Fruit fly (Drosophila melanogaster): ENCODE results near the gene CG8086.

The CG8086 gene

DNA sequence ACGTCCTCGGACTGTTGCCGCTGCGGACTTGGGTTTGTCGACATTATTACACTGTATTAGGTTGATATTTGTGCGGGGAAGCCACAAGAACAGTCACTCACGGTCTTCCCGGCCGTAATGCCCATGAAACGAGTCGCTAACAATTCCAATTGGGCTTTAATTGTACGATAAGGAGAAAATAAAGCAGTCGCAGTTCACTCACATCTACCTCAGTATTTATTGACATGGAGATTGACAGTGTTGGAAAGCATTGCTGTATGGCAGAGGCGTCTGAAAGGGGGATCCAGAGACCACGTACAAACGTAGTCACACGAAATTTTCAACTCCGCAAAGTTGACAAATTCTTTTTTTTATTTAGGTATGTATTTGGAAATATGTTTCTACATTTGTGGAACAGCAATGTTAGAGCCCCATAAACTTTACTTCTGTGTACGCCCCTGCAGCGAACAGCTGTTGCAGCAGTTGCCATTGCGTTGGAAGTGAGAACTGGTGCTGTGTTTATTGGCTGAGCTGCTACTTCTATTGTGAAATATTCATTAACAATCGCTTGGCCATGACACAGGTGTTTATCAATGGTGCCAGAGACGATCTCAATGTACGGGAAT is 44.5 kb downstream of the CG8086 start, which contains the start of the genes CG8372 and CG8360 (continued):
- TF ChIP-seq H2.0 (GFP tag; IDR thresholded peaks at IDR 0.05) (peak; percentile 99), CG3407 (GFP tag; optimal IDR thresholded peaks at IDR 0.05) (peak; percentile 97), CG8281 (tag; optimal IDR thresholded peaks at IDR 0.05) (peak; percentile 91), Hsf (GFP tag; optimal IDR thresholded peaks at IDR 0.05) (peak; percentile 99), CG2678 (tag; optimal IDR thresholded peaks at IDR 0.05) (peak; percentile 99), fu2 (GFP tag; optimal IDR thresholded peaks at IDR 0.05) (peak; percentile 99), bbx (GFP tag; IDR thresholded peaks at IDR 0.05; ENCODE audit: partially characterized antibody) (no peak), bcd (GFP tag; optimal IDR thresholded peaks at IDR 0.05) (peak; percentile 99), Spps (tag; optimal IDR thresholded peaks at IDR 0.05) (peak; percentile 97), CG30403 (GFP tag; optimal IDR thresholded peaks at IDR 0.05) (peak; percentile 99), Ssrp (tag; optimal IDR thresholded peaks at IDR 0.05) (peak; percentile 98), CG13287 (GFP tag; IDR thresholded peaks at IDR 0.05; ENCODE audit: partially characterized antibody) (peak; percentile 75), Lim3 (GFP tag; IDR thresholded peaks at IDR 0.05) (peak; percentile 97), CG11723 (GFP tag; optimal IDR thresholded peaks at IDR 0.05) (peak; percentile 99), CG10543 (GFP tag; optimal IDR thresholded peaks at IDR 0.05) (peak; percentile 98), Hr78 (GFP tag; optimal IDR thresholded peaks at IDR 0.05) (peak in 1 of 2 experiments; percentile 89), Nf-YA (GFP tag; IDR thresholded peaks at IDR 0.05) (peak; percentile 97), CG12236 (GFP tag; optimal IDR thresholded peaks at IDR 0.05) (peak; percentile 99), Dbx (GFP tag; IDR thresholded peaks at IDR 0.05) (peak; percentile 98), emc (GFP tag; optimal IDR thresholded peaks at IDR 0.05) (peak; percentile 98), pnt (GFP tag; optimal IDR thresholded peaks at IDR 0.05) (peak; percentile 99), knrl (GFP tag; IDR thresholded peaks at IDR 0.05; ENCODE audit: partially characterized antibody) (peak; percentile 57; the same call in 2 of the 3 replicates), CG10209 (GFP tag; optimal IDR thresholded peaks at IDR 0.05) (peak; percentile 98), Hmx (GFP tag; optimal IDR thresholded peaks at IDR 0.05) (peak; percentile 97), Rx (GFP tag; IDR thresholded peaks at IDR 0.05) (peak; percentile 99), Six4 (GFP tag; optimal IDR thresholded peaks at IDR 0.05) (peak; percentile 99), CG15073 (GFP tag; optimal IDR thresholded peaks at IDR 0.05) (peak; percentile 92), CG12744 (GFP tag; optimal IDR thresholded peaks at IDR 0.05) (peak; percentile 97), crp (GFP tag; optimal IDR thresholded peaks at IDR 0.05) (peak; percentile 90 to 95), onecut (GFP tag; IDR thresholded peaks at IDR 0.05) (peak; percentile 96), CG12155 (GFP tag; optimal IDR thresholded peaks at IDR 0.05) (peak; percentile 98), vnd (GFP tag; IDR thresholded peaks at IDR 0.05; ENCODE audit: partially characterized antibody) (no peak), ken (GFP tag; IDR thresholded peaks at IDR 0.05) (peak; percentile 99), CG12071 (GFP tag; optimal IDR thresholded peaks at IDR 0.05) (peak; percentile 99), klu (GFP tag; IDR thresholded peaks at IDR 0.05) (peak; percentile 98), CG10654 (GFP tag; optimal IDR thresholded peaks at IDR 0.05) (peak; percentile 99), CG9797 (GFP tag; optimal IDR thresholded peaks at IDR 0.05) (peak; percentile 76), Dip2 (GFP tag; IDR thresholded peaks at IDR 0.05) (peak; percentile 74; the same call in 1 of the 2 replicates), stwl (tag; optimal IDR thresholded peaks at IDR 0.05) (peak; percentile 92), ERR (GFP tag; optimal IDR thresholded peaks at IDR 0.05) (peak; percentile 99), CG7839 (tag; optimal IDR thresholded peaks at IDR 0.05) (peak; percentile 99), NC2β (GFP tag; optimal IDR thresholded peaks at IDR 0.05) (peak; percentile 98), Bgb (GFP tag; IDR thresholded peaks at IDR 0.05; ENCODE audit: partially characterized antibody) (peak; percentile 33; the same call in 1 of the 2 replicates), CG6272 (GFP tag; IDR thresholded peaks at IDR 0.05) (peak; percentile 99), tna (GFP tag; IDR thresholded peaks at IDR 0.05; ENCODE audit: partially characterized antibody) (no peak), lmd (GFP tag; IDR thresholded peaks at IDR 0.05) (peak; percentile 99), exex (tag; optimal IDR thresholded peaks at IDR 0.05) (peak; percentile 93), CG15269 (tag; optimal IDR thresholded peaks at IDR 0.05) (peak; percentile 99), CG2199 (GFP tag; IDR thresholded peaks at IDR 0.05) (peak; percentile 99)

Data from whole organism, embryonic.